Worm (Caenorhabditis elegans): ENCODE results near the gene EGAP1.1.

- no peak for TF ChIP-seq tab-1 (GFP tag; IDR thresholded peaks at IDR 0.05)
- TF ChIP-seq T22C8.4 (GFP tag; IDR thresholded peaks at IDR 0.05), result no peak
- TF ChIP-seq cog-1 (tag; optimal IDR thresholded peaks at IDR 0.05), result no peak
- no peak for TF ChIP-seq flt-1 (GFP tag; IDR thresholded peaks at IDR 0.05)
- TF ChIP-seq ztf-23 (GFP tag; IDR thresholded peaks at IDR 0.05), result no peak
Observed at ce11 chrIII:5936992-5937391, at the start of gene EGAP1.1.
